Worm (Caenorhabditis elegans) whole organism, L4 larva: ENCODE results near the gene tag-250.

ENCODE experiments used
- F10B5.3 ChIP-seq: sonication (generic microtip); optimal IDR thresholded peaks from 2 replicates; lab custom pipeline; 2016; ENCODE audit warnings: mild to moderate bottlenecking, missing genetic modification characterization, missing compliant biosample characterization
- F37D6.2 ChIP-seq: sonication (generic microtip); optimal IDR thresholded peaks from 2 replicates; lab custom pipeline; 2016; ENCODE audit warnings: mild to moderate bottlenecking, missing genetic modification characterization, missing compliant biosample characterization
- T20F7.1 ChIP-seq: fragments of 200-800 bp; sonication (Bioruptor generic); optimal IDR thresholded peaks from 2 replicates; lab custom pipeline; 2018; ENCODE audit warnings: mild to moderate bottlenecking, missing genetic modification characterization, missing compliant biosample characterization
- Y48G9A.11 ChIP-seq: fragments of 200-800 bp; sonication (Bioruptor generic); IDR thresholded peaks from 2 replicates; pipeline ENCODE4 v1.3.6; 2022; ENCODE audit warnings: missing genetic modification reagents, missing genetic modification characterization, missing compliant biosample characterization
- ZK337.2 ChIP-seq: fragments of 200-800 bp; sonication (Bioruptor generic); IDR thresholded peaks from 2 replicates; pipeline ENCODE4 v1.3.6; 2022; ENCODE audit warnings: missing genetic modification reagents, missing genetic modification characterization, missing compliant biosample characterization
- ZK546.5 ChIP-seq, 2 experiments: sonication (generic microtip); optimal IDR thresholded peaks; 2 replicates each; lab custom pipeline; 2017; ENCODE audit warnings: missing biosample characterization in 2 of 2, missing genetic modification characterization in 2 of 2
- aha-1 ChIP-seq: fragments of 150-350 bp; peaks from one replicate; lab custom pipeline; 2014; ENCODE audit warnings: missing biosample characterization, missing genetic modification characterization
- arid-1 ChIP-seq: fragments of 200-800 bp; sonication (Bioruptor generic); conservative IDR thresholded peaks from 2 replicates; pipeline ENCODE4 v1.3.6; 2022; ENCODE audit warnings: missing genetic modification reagents, missing genetic modification characterization, missing compliant biosample characterization
- attf-4 ChIP-seq: sonication (generic microtip); optimal IDR thresholded peaks from 3 replicates; lab custom pipeline; 2017; ENCODE audit warnings: missing biosample characterization, missing genetic modification characterization
- ceh-20 ChIP-seq: fragments of 200-800 bp; sonication (Bioruptor generic); IDR thresholded peaks from 2 replicates; pipeline ENCODE4 v1.3.6; 2022; ENCODE audit warnings: missing genetic modification reagents, missing genetic modification characterization, missing compliant biosample characterization
- ceh-32 ChIP-seq: sonication (generic microtip); optimal IDR thresholded peaks from 2 replicates; lab custom pipeline; 2016; ENCODE audit warnings: mild to moderate bottlenecking, missing genetic modification characterization, missing compliant biosample characterization; ENCODE audit not compliant: poor library complexity
- ceh-44 ChIP-seq: fragments of 200-800 bp; sonication (Bioruptor generic); IDR thresholded peaks from 2 replicates; pipeline ENCODE4 v1.3.6; 2022; ENCODE audit warnings: missing genetic modification reagents, missing genetic modification characterization, missing compliant biosample characterization
- dmd-9 ChIP-seq: fragments of 200-800 bp; sonication (Bioruptor generic); IDR thresholded peaks from 2 replicates; pipeline ENCODE4 v1.3.6; 2022; ENCODE audit warnings: missing genetic modification reagents, missing genetic modification characterization, missing compliant biosample characterization
- dpl-1 ChIP-seq: fragments of 150-350 bp; optimal IDR thresholded peaks from 2 replicates; lab custom pipeline; 2014; ENCODE audit warnings: missing biosample characterization, missing genetic modification reagents, missing genetic modification characterization
- duxl-1 ChIP-seq: sonication (generic microtip); optimal IDR thresholded peaks from 2 replicates; lab custom pipeline; 2016; ENCODE audit warnings: mild to moderate bottlenecking, missing genetic modification characterization, moderate library complexity, missing compliant biosample characterization; ENCODE audit not compliant: poor library complexity
- dve-1 ChIP-seq: sonication (generic microtip); optimal IDR thresholded peaks from 2 replicates; lab custom pipeline; 2017; ENCODE audit warnings: antibody characterized with exemption, mild to moderate bottlenecking, missing genetic modification characterization, missing compliant biosample characterization; ENCODE audit not compliant: insufficient read depth
- gei-8 ChIP-seq: fragments of 200-800 bp; sonication (Bioruptor generic); optimal IDR thresholded peaks from 2 replicates; lab custom pipeline; 2018; ENCODE audit warnings: mild to moderate bottlenecking, missing genetic modification characterization, missing compliant biosample characterization
- lin-1 ChIP-seq: fragments of 200-800 bp; sonication (Bioruptor generic); IDR thresholded peaks from 2 replicates; pipeline ENCODE4 v1.3.6; 2022; ENCODE audit warnings: missing genetic modification reagents, missing genetic modification characterization, missing compliant biosample characterization
- lin-13 ChIP-seq: fragments of 150-350 bp; optimal IDR thresholded peaks from 2 replicates; lab custom pipeline; 2014; ENCODE audit warnings: missing biosample characterization, missing genetic modification reagents, missing genetic modification characterization
- lin-38 ChIP-seq: fragments of 200-800 bp; sonication (Bioruptor generic); IDR thresholded peaks from 2 replicates; pipeline ENCODE4 v1.3.6; 2022; ENCODE audit warnings: missing genetic modification reagents, missing genetic modification characterization, missing compliant biosample characterization
- madf-9 ChIP-seq: fragments of 200-800 bp; sonication (Bioruptor generic); conservative IDR thresholded peaks from 2 replicates; pipeline ENCODE4 v1.3.6; 2022; ENCODE audit warnings: missing genetic modification reagents, missing genetic modification characterization, missing compliant biosample characterization
- mdt-29 ChIP-seq: fragments of 200-800 bp; sonication (Bioruptor generic); IDR thresholded peaks from 2 replicates; pipeline ENCODE4 v1.3.6; 2022; ENCODE audit warnings: missing genetic modification reagents, missing genetic modification characterization, missing compliant biosample characterization
- mes-2 ChIP-seq: sonication (generic microtip); optimal IDR thresholded peaks from 2 replicates; lab custom pipeline; 2016; ENCODE audit warnings: missing genotype, mild to moderate bottlenecking, missing genetic modification characterization, missing compliant biosample characterization; ENCODE audit not compliant: poor library complexity, severe bottlenecking
- mxl-3 ChIP-seq: fragments of 200-800 bp; sonication (Bioruptor generic); optimal IDR thresholded peaks from 2 replicates; lab custom pipeline; 2018; ENCODE audit warnings: mild to moderate bottlenecking, missing genetic modification characterization, missing compliant biosample characterization
- nhr-10 ChIP-seq: fragments of 150-350 bp; optimal IDR thresholded peaks from 2 replicates; lab custom pipeline; 2014; ENCODE audit warnings: missing biosample characterization, missing genetic modification characterization
- nhr-102 ChIP-seq: sonication (generic microtip); optimal IDR thresholded peaks from 2 replicates; lab custom pipeline; 2016; ENCODE audit warnings: mild to moderate bottlenecking, missing genetic modification characterization, moderate library complexity, missing compliant biosample characterization
- nhr-28 ChIP-seq: fragments of 150-350 bp; optimal IDR thresholded peaks from 2 replicates; lab custom pipeline; 2014; ENCODE audit warnings: missing biosample characterization, missing genetic modification characterization
- nhr-41 ChIP-seq: fragments of 200-800 bp; sonication (Bioruptor generic); IDR thresholded peaks from 2 replicates; pipeline ENCODE4 v1.3.6; 2022; ENCODE audit warnings: missing genetic modification reagents, missing genetic modification characterization, missing compliant biosample characterization
- nhr-6 ChIP-seq: fragments of 150-350 bp; optimal IDR thresholded peaks from 2 replicates; lab custom pipeline; 2014; ENCODE audit warnings: missing biosample characterization, missing genetic modification characterization
- php-3 ChIP-seq: fragments of 200-800 bp; sonication (Bioruptor generic); IDR thresholded peaks from 2 replicates; pipeline ENCODE4 v1.3.6; 2022; ENCODE audit warnings: missing genetic modification reagents, missing genetic modification characterization, missing compliant biosample characterization
- set-16 ChIP-seq: fragments of 200-800 bp; sonication (Bioruptor generic); IDR thresholded peaks from 2 replicates; pipeline ENCODE4 v1.3.6; 2022; ENCODE audit warnings: missing genetic modification reagents, missing genetic modification characterization, missing compliant biosample characterization
- snpc-1.2 ChIP-seq: fragments of 200-800 bp; sonication (Bioruptor generic); IDR thresholded peaks from 2 replicates; pipeline ENCODE4 v1.3.6; 2022; ENCODE audit warnings: missing genetic modification reagents, missing genetic modification characterization, missing compliant biosample characterization
- spr-1 ChIP-seq: sonication (generic microtip); optimal IDR thresholded peaks from 2 replicates; lab custom pipeline; 2016; ENCODE audit warnings: mild to moderate bottlenecking, missing genetic modification characterization, missing compliant biosample characterization
- tra-1 ChIP-seq: fragments of 200-800 bp; sonication (Bioruptor generic); IDR thresholded peaks from 2 replicates; pipeline ENCODE4 v1.3.6; 2022; ENCODE audit warnings: missing genetic modification reagents, missing genetic modification characterization, missing compliant biosample characterization
- zfp-2 ChIP-seq: sonication (generic microtip); optimal IDR thresholded peaks from 2 replicates; lab custom pipeline; 2016; ENCODE audit warnings: mild to moderate bottlenecking, missing genetic modification characterization, missing compliant biosample characterization

The tag-250 gene

ce11 chrIII:7973201-7973767 is 48.6 kb upstream of the tag-250 start, which contains the start of the genes eef-1B.1 and aco-2 (continued):
- TF ChIP-seq F10B5.3 (peak; percentile 39), aha-1 (tag; lab: Kevin White, UChicago) (peak; percentile 99), lin-38 (GFP tag; lab: Robert Waterston, UW) (peak; percentile 85), dpl-1 (peak; percentile 92), ceh-20 (GFP tag; lab: Robert Waterston, UW) (peak; percentile 78), attf-4 (no peak), mdt-29 (GFP tag; lab: Robert Waterston, UW) (0 out of 2 replicates have a peak, but pooled peaks have one; percentile 39), tra-1 (GFP tag; lab: Robert Waterston, UW) (peak; percentile 22; the same call in 1 of the 2 replicates), T20F7.1 (GFP tag; lab: Kevin White, UChicago) (peak; percentile 88), dmd-9 (GFP tag; lab: Robert Waterston, UW) (0 out of 2 replicates have a peak, but pooled peaks have one; percentile 50), ZK337.2 (no peak), mes-2 (peak; percentile 92), F37D6.2 (tag; lab: Kevin White, UChicago) (peak; percentile 81), gei-8 (GFP tag; lab: Kevin White, UChicago) (no peak), nhr-102 (tag; lab: Kevin White, UChicago) (peak; percentile 88), dve-1 (peak; percentile 94), lin-13 (GFP tag; lab: Kevin White, UChicago) (peak; percentile 92), madf-9 (peak; percentile 78; the same call in 1 of the 2 replicates), arid-1 (GFP tag; lab: Robert Waterston, UW) (peak; percentile 26; the same call in 1 of the 2 replicates), nhr-6 (tag; lab: Kevin White, UChicago) (peak; percentile 95), mxl-3 (peak; percentile 92)
- TF ChIP-seq, all 104 proteins: peak for 54

ce11 chrIII:7972687-7973086 is 48.0 kb upstream of the tag-250 start:
- TF ChIP-seq ceh-44 (peak; percentile 53; the same call in 1 of the 2 replicates), set-16 (peak; percentile 85), arid-1 (GFP tag; lab: Robert Waterston, UW) (no peak)

- no peak for TF ChIP-seq ZK337.2
- TF ChIP-seq zfp-2 (tag; lab: Kevin White, UChicago), result no peak
- no peak for TF ChIP-seq nhr-41 (GFP tag; lab: Robert Waterston, UW)
- TF ChIP-seq php-3 (GFP tag; lab: Robert Waterston, UW), result no peak
- no peak for TF ChIP-seq duxl-1 (tag; lab: Kevin White, UChicago)
- TF ChIP-seq snpc-1.2 (GFP tag; lab: Robert Waterston, UW), result 0 out of 2 replicates have a peak, but pooled peaks have one; percentile 29
- TF ChIP-seq ZK546.5 (tag; optimal IDR thresholded peaks at IDR 0.05; lab: Kevin White, UChicago), result no peak
- TF ChIP-seq spr-1, result no peak
- no peak for TF ChIP-seq Y48G9A.11 (GFP tag; lab: Robert Waterston, UW)
Observed at ce11 chrIII:7972061-7972460, 47.3 kb upstream of the tag-250 start, which contains the start of gene F54H12.5. TSS of gene F54H12.5 (minus strand) at chrIII:7972161.

- TF ChIP-seq lin-1 (GFP tag; lab: Robert Waterston, UW), result no peak
- TF ChIP-seq nhr-28 (tag; lab: Kevin White, UChicago), result no peak
- no peak for TF ChIP-seq nhr-10 (tag; lab: Kevin White, UChicago)
- no peak for TF ChIP-seq ceh-32 (tag; lab: Kevin White, UChicago)
- TF ChIP-seq, all 104 proteins: peak for 0
Observed at ce11 chrIII:7969121-7969520, 44.4 kb upstream of the tag-250 start, which contains the start of the genes F54H12.8 and F54H12.7. TSS of gene F54H12.8 (minus strand) at chrIII:7969221. TSS of gene F54H12.7 (plus strand) at chrIII:7969349.
